Comparison of ENCODE assay signal across 6 worm cellular contexts in genomic region chrIII:9034133-9034532, ce11.
TF ChIP-seq lines count a peak whose summit lies in the region.

No protein-coding gene starts in this region.

TF ChIP-seq in whole organism, L1 larva, 84 proteins besides CTCF, POLR2A, EP300 and RAD21:
- TF ChIP-seq pqm-1 (tag; optimal IDR thresholded peaks at IDR 0.05; lab: Kevin White, UChicago) (no peak), aha-1 (tag; optimal IDR thresholded peaks at IDR 0.05; lab: Kevin White, UChicago) (no peak), elt-2 (tag; optimal IDR thresholded peaks at IDR 0.05; lab: Kevin White, UChicago) (peak; percentile 9), nhr-84 (tag; optimal IDR thresholded peaks at IDR 0.05; lab: Kevin White, UChicago) (no peak), mab-9 (GFP tag; IDR thresholded peaks at IDR 0.05; lab: Robert Waterston, UW) (no peak), zip-4 (GFP tag; optimal IDR thresholded peaks at IDR 0.05; lab: Kevin White, UChicago) (no peak)

TF ChIP-seq in whole organism, L2 larva, 48 proteins besides CTCF, POLR2A, EP300 and RAD21:
- TF ChIP-seq fos-1 (tag; optimal IDR thresholded peaks at IDR 0.05; lab: Kevin White, UChicago) (peak; percentile 48), elt-1 (tag; optimal IDR thresholded peaks at IDR 0.05; lab: Kevin White, UChicago) (no peak)

TF ChIP-seq in whole organism, L3 larva, 47 proteins besides CTCF, POLR2A, EP300 and RAD21 (continues in another document):
- TF ChIP-seq lin-15B (tag; optimal IDR thresholded peaks at IDR 0.05; lab: Kevin White, UChicago) (no peak), sea-2 (GFP tag; optimal IDR thresholded peaks at IDR 0.05; lab: Kevin White, UChicago) (no peak), nhr-76 (tag; optimal IDR thresholded peaks at IDR 0.05; lab: Kevin White, UChicago) (no peak), mdl-1 (tag; optimal IDR thresholded peaks at IDR 0.05; lab: Kevin White, UChicago) (no peak), mml-1 (tag; optimal IDR thresholded peaks at IDR 0.05; lab: Kevin White, UChicago) (no peak), pqm-1 (tag; optimal IDR thresholded peaks at IDR 0.05; lab: Kevin White, UChicago) (no peak), elt-2 (tag; optimal IDR thresholded peaks at IDR 0.05; lab: Kevin White, UChicago) (peak; percentile 57), ZK546.5 (tag; optimal IDR thresholded peaks at IDR 0.05; lab: Kevin White, UChicago) (no peak), elt-1 (tag; optimal IDR thresholded peaks at IDR 0.05; lab: Kevin White, UChicago) (no peak), ztf-4 (tag; optimal IDR thresholded peaks at IDR 0.05; lab: Kevin White, UChicago) (no peak), nhr-12 (tag; optimal IDR thresholded peaks at IDR 0.05; lab: Kevin White, UChicago) (no peak), pha-4 (tag; optimal IDR thresholded peaks at IDR 0.05; lab: Kevin White, UChicago) (peak; percentile 10), nhr-43 (tag; optimal IDR thresholded peaks at IDR 0.05; lab: Kevin White, UChicago; ENCODE audit: poor library complexity, severe bottlenecking) (no peak), daf-12 (tag; optimal IDR thresholded peaks at IDR 0.05; lab: Kevin White, UChicago) (no peak), ama-1 (optimal IDR thresholded peaks at IDR 0.05; lab: Kevin White, UChicago) (no peak), fkh-2 (tag; optimal IDR thresholded peaks at IDR 0.05; lab: Kevin White, UChicago) (no peak), zag-1 (tag; optimal IDR thresholded peaks at IDR 0.05; lab: Kevin White, UChicago) (no peak), ceh-16 (tag; optimal IDR thresholded peaks at IDR 0.05; lab: Kevin White, UChicago) (no peak), egl-27 (tag; optimal IDR thresholded peaks at IDR 0.05; lab: Kevin White, UChicago) (no peak), ztf-11 (tag; optimal IDR thresholded peaks at IDR 0.05; lab: Kevin White, UChicago) (no peak), fkh-10 (GFP tag; optimal IDR thresholded peaks at IDR 0.05; lab: Kevin White, UChicago) (no peak), hmg-11 (tag; optimal IDR thresholded peaks at IDR 0.05; lab: Kevin White, UChicago) (no peak)

TF ChIP-seq in whole organism, L4 larva, 104 proteins besides CTCF, POLR2A, EP300 and RAD21:
- TF ChIP-seq vab-7 (GFP tag; IDR thresholded peaks at IDR 0.05; lab: Robert Waterston, UW) (no peak), F26F4.8 (GFP tag; conservative IDR thresholded peaks at IDR 0.05; lab: Robert Waterston, UW) (no peak), arid-1 (GFP tag; conservative IDR thresholded peaks at IDR 0.05; lab: Robert Waterston, UW) (no peak), snpc-1.2 (GFP tag; IDR thresholded peaks at IDR 0.05; lab: Robert Waterston, UW) (no peak), R02D3.7 (tag; optimal IDR thresholded peaks at IDR 0.05; lab: Kevin White, UChicago) (no peak), lin-15B (tag; optimal IDR thresholded peaks at IDR 0.05; lab: Kevin White, UChicago) (no peak), lsy-2 (tag; optimal IDR thresholded peaks at IDR 0.05; lab: Kevin White, UChicago) (no peak), dmd-6 (GFP tag; IDR thresholded peaks at IDR 0.05; lab: Robert Waterston, UW) (0 out of 2 replicates have a peak, but pooled peaks have one; percentile 27)

TF ChIP-seq in whole organism, mixed stage, embryonic, 35 proteins besides CTCF, POLR2A, EP300 and RAD21:
- TF ChIP-seq drap-1 (GFP tag; optimal IDR thresholded peaks at IDR 0.05; lab: Kevin White, UChicago) (no peak), zip-8 (tag; optimal IDR thresholded peaks at IDR 0.05; lab: Kevin White, UChicago) (peak; percentile 24)

TF ChIP-seq in whole organism, young adult, 124 proteins besides CTCF, POLR2A, EP300 and RAD21:
- no peak for TF ChIP-seq him-1 (tag; optimal IDR thresholded peaks at IDR 0.05; lab: Kevin White, UChicago)
- TF ChIP-seq nhr-80 (tag; optimal IDR thresholded peaks at IDR 0.05; lab: Kevin White, UChicago): peak; percentile 28
